Fruit fly (Drosophila melanogaster): ENCODE results near the gene elm.

Gene elm

dm6 chr3R:5659829-5660197 lies 5.2 kb upstream of the elm start, which contains the start of gene CG2182:
Gene CG2182, minus strand, starts transcription at chr3R:5659912.
- TF ChIP-seq Hnf4 (GFP tag; optimal IDR thresholded peaks at IDR 0.05): peak; percentile 10
- TF ChIP-seq Hr83 (GFP tag; optimal IDR thresholded peaks at IDR 0.05; ENCODE audit: poor library complexity, severe bottlenecking): peak; percentile 36
- no peak for TF ChIP-seq pan (optimal IDR thresholded peaks at IDR 0.05)
- no peak for TF ChIP-seq ey (GFP tag; optimal IDR thresholded peaks at IDR 0.05)
- no peak for TF ChIP-seq jim (GFP tag; optimal IDR thresholded peaks at IDR 0.05)
- TF ChIP-seq woc (GFP tag; optimal IDR thresholded peaks at IDR 0.05): no peak
- peak; percentile 6 for TF ChIP-seq Jra (GFP tag; optimal IDR thresholded peaks at IDR 0.05)

DNA sequence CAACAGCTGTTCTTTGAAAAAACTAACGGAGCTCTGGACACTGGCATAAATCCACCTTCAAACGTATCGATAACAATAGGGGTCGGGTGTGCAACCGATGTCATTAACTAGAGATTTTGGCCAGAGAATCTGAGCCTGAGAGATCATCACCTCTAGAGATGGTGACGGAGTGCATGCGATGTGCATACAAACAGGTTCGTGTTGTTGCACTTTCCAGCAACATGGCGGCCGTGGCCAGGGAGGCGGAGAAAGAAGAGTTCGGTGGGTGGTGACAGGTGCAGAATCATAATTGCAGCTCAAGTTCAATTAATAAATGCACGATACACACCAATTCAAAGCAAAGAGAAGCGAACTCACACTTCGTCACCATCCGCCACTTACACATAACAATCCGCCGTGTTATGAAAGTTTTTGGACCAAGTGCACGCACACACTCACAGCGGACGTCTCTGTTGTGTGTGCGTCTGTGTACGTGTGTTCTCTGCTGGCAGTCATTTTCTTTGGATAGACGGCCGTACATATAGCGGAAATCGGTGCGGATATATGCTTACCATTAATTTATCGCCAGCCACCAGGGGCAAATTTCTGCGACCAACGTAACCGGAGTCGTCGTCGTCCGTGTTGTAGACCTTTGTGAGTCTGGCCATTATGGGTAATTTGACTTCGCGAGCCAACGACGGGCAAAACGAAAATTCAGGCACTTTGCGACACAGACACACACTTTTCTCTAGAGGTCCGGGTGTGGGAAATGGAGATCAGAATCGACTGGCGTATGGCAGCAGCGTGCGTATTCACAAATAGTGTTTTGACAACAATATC lies 4.5 kb upstream of the elm start:
- no peak for TF ChIP-seq Mio (GFP tag; optimal IDR thresholded peaks at IDR 0.05)
- TF ChIP-seq foxo (GFP tag; optimal IDR thresholded peaks at IDR 0.05): peak in 1 of 2 experiments; percentile 20
- no peak for TF ChIP-seq pan (optimal IDR thresholded peaks at IDR 0.05)
- no peak for TF ChIP-seq N (GFP tag; optimal IDR thresholded peaks at IDR 0.05)
- TF ChIP-seq psq (GFP tag; optimal IDR thresholded peaks at IDR 0.05): peak; percentile 3
- TF ChIP-seq usp (GFP tag; optimal IDR thresholded peaks at IDR 0.05): no peak
- no peak for TF ChIP-seq dsf (GFP tag; optimal IDR thresholded peaks at IDR 0.05; ENCODE audit: borderline replicate concordance)
- peak; percentile 2 for TF ChIP-seq rgr (GFP tag; optimal IDR thresholded peaks at IDR 0.05)
- TF ChIP-seq HLH106 (tag; optimal IDR thresholded peaks at IDR 0.05): no peak
- no peak for TF ChIP-seq woc (GFP tag; optimal IDR thresholded peaks at IDR 0.05)
- peak; percentile 29 for TF ChIP-seq fru (GFP tag; optimal IDR thresholded peaks at IDR 0.05)
- no peak for TF ChIP-seq Dfd (GFP tag; optimal IDR thresholded peaks at IDR 0.05)
- TF ChIP-seq Jra (GFP tag; optimal IDR thresholded peaks at IDR 0.05): no peak
- TF ChIP-seq OdsH (GFP tag; optimal IDR thresholded peaks at IDR 0.05): peak; percentile 5
- TF ChIP-seq Sp1 (GFP tag; optimal IDR thresholded peaks at IDR 0.05): no peak
- TF ChIP-seq brk (GFP tag; optimal IDR thresholded peaks at IDR 0.05): no peak
- no peak for TF ChIP-seq Hr78 (GFP tag; optimal IDR thresholded peaks at IDR 0.05)
- peak; percentile 39 for TF ChIP-seq h (GFP tag; optimal IDR thresholded peaks at IDR 0.05)
- TF ChIP-seq CG32264 (GFP tag; optimal IDR thresholded peaks at IDR 0.05): no peak
- TF ChIP-seq Rel (GFP tag; optimal IDR thresholded peaks at IDR 0.05): no peak
- TF ChIP-seq Rel (tag; optimal IDR thresholded peaks at IDR 0.05): no peak
- TF ChIP-seq Abd-B (GFP tag; optimal IDR thresholded peaks at IDR 0.05): no peak
- TF ChIP-seq Dif (GFP tag; optimal IDR thresholded peaks at IDR 0.05; ENCODE audit: partially characterized antibody): no peak
- no peak for TF ChIP-seq br (GFP tag; optimal IDR thresholded peaks at IDR 0.05)
- no peak for TF ChIP-seq CrebA (GFP tag; optimal IDR thresholded peaks at IDR 0.05; ENCODE audit: borderline replicate concordance)
- TF ChIP-seq Hr83 (GFP tag; optimal IDR thresholded peaks at IDR 0.05; ENCODE audit: poor library complexity, severe bottlenecking): peak; percentile 36
- TF ChIP-seq ey (GFP tag; optimal IDR thresholded peaks at IDR 0.05): no peak
- no peak for TF ChIP-seq dmrt93B (GFP tag; optimal IDR thresholded peaks at IDR 0.05)
- TF ChIP-seq CG9705 (GFP tag; optimal IDR thresholded peaks at IDR 0.05): no peak
- no peak for TF ChIP-seq tai (GFP tag; optimal IDR thresholded peaks at IDR 0.05)
- no peak for TF ChIP-seq lola (GFP tag; optimal IDR thresholded peaks at IDR 0.05)
- peak; percentile 15 for TF ChIP-seq Hnf4 (GFP tag; optimal IDR thresholded peaks at IDR 0.05)
- no peak for TF ChIP-seq GATAd (GFP tag; optimal IDR thresholded peaks at IDR 0.05)
- TF ChIP-seq sv (GFP tag; optimal IDR thresholded peaks at IDR 0.05): no peak
- TF ChIP-seq Vsx2 (GFP tag; optimal IDR thresholded peaks at IDR 0.05; ENCODE audit: partially characterized antibody): no peak

dm6 chr3R:5653887-5654286 lies 774 bp downstream of the elm start:
- no peak for TF ChIP-seq Abd-B (GFP tag; optimal IDR thresholded peaks at IDR 0.05)
- TF ChIP-seq fru (GFP tag; optimal IDR thresholded peaks at IDR 0.05): no peak
- TF ChIP-seq lola (GFP tag; optimal IDR thresholded peaks at IDR 0.05): no peak
- no peak for TF ChIP-seq HLH106 (tag; optimal IDR thresholded peaks at IDR 0.05)
- TF ChIP-seq Hr83 (GFP tag; optimal IDR thresholded peaks at IDR 0.05; ENCODE audit: poor library complexity, severe bottlenecking): no peak
- no peak for TF ChIP-seq Vsx2 (GFP tag; optimal IDR thresholded peaks at IDR 0.05; ENCODE audit: partially characterized antibody)
- no peak for TF ChIP-seq woc (GFP tag; optimal IDR thresholded peaks at IDR 0.05)
- no peak for TF ChIP-seq CG9705 (GFP tag; optimal IDR thresholded peaks at IDR 0.05)
- no peak for TF ChIP-seq Jra (GFP tag; optimal IDR thresholded peaks at IDR 0.05)
- no peak for TF ChIP-seq dsf (GFP tag; optimal IDR thresholded peaks at IDR 0.05; ENCODE audit: borderline replicate concordance)
- no peak for TF ChIP-seq tai (GFP tag; optimal IDR thresholded peaks at IDR 0.05)
- TF ChIP-seq OdsH (GFP tag; optimal IDR thresholded peaks at IDR 0.05): no peak
- TF ChIP-seq Dif (GFP tag; optimal IDR thresholded peaks at IDR 0.05; ENCODE audit: partially characterized antibody): no peak
- no peak for TF ChIP-seq Rel (GFP tag; optimal IDR thresholded peaks at IDR 0.05)
- no peak for TF ChIP-seq Rel (tag; optimal IDR thresholded peaks at IDR 0.05)
- no peak for TF ChIP-seq Sp1 (GFP tag; optimal IDR thresholded peaks at IDR 0.05)
- TF ChIP-seq Hnf4 (GFP tag; optimal IDR thresholded peaks at IDR 0.05): no peak
- TF ChIP-seq Myc (optimal IDR thresholded peaks at IDR 0.05): no peak
- TF ChIP-seq rgr (GFP tag; optimal IDR thresholded peaks at IDR 0.05): no peak
- no peak for TF ChIP-seq jim (GFP tag; optimal IDR thresholded peaks at IDR 0.05)

Data from whole organism, wandering third instar larva.